Fruit fly (Drosophila melanogaster): Measurements from ENCODE around the gene Acbp3.

- TF ChIP-seq Neu2 (GFP tag; optimal IDR thresholded peaks at IDR 0.05; ENCODE audit: borderline replicate concordance): no peak
- TF ChIP-seq psq (GFP tag; optimal IDR thresholded peaks at IDR 0.05): no peak
- TF ChIP-seq Ravus (GFP tag; IDR thresholded peaks at IDR 0.05): no peak
- no peak for TF ChIP-seq NC2β (GFP tag; optimal IDR thresholded peaks at IDR 0.05)
These were observed 841 bp downstream of the Acbp3 start, which contains the start of gene Acbp2 for dm6 chr3L:7131447-7131983.

All from whole organism, embryonic.